Fruit fly (Drosophila melanogaster) whole organism, embryonic: Measurements from ENCODE around the gene p24-1.

Source experiments
- Abd-B ChIP-seq: fragments of 200-800 bp; sonication (Bioruptor generic); optimal IDR thresholded peaks from 2 replicates; lab custom pipeline; 2018; ENCODE audit warnings: missing biosample characterization, mild to moderate bottlenecking, missing genetic modification characterization, moderate library complexity
- Adf1 ChIP-seq: fragments of 200-800 bp; sonication (Bioruptor generic); IDR thresholded peaks from 2 replicates; pipeline ENCODE4 v1.3.6; 2022; ENCODE audit warnings: missing biosample characterization, missing genetic modification characterization
- BEAF-32 ChIP-seq: fragments of 200-800 bp; sonication (Bioruptor generic); optimal IDR thresholded peaks from 3 replicates; lab custom pipeline; 2017; ENCODE audit warnings: missing biosample characterization, missing genetic modification characterization, mild to moderate bottlenecking, moderate library complexity, missing genetic modification reagents
- CG10462 ChIP-seq: fragments of 200-800 bp; sonication (Bioruptor generic); optimal IDR thresholded peaks from 2 replicates; lab custom pipeline; 2016; ENCODE audit warnings: missing biosample characterization, missing genetic modification characterization
- CG12659 ChIP-seq: fragments of 200-800 bp; sonication (Bioruptor generic); optimal IDR thresholded peaks from 3 replicates; lab custom pipeline; 2017; ENCODE audit warnings: mild to moderate bottlenecking, missing biosample characterization, missing genetic modification reagents, missing genetic modification characterization
- CG16863 ChIP-seq: fragments of 200-800 bp; sonication (Bioruptor generic); optimal IDR thresholded peaks from 3 replicates; lab custom pipeline; 2016; ENCODE audit warnings: missing biosample characterization, missing genetic modification characterization
- CG17385 ChIP-seq: fragments of 200-800 bp; sonication (Bioruptor generic); optimal IDR thresholded peaks from 3 replicates; lab custom pipeline; 2018; ENCODE audit warnings: missing biosample characterization, mild to moderate bottlenecking, missing genetic modification characterization
- CG17912 ChIP-seq: fragments of 200-800 bp; sonication (Bioruptor generic); optimal IDR thresholded peaks from 2 replicates; lab custom pipeline; 2018; ENCODE audit warnings: missing biosample characterization, mild to moderate bottlenecking, missing genetic modification characterization
- CG18011 ChIP-seq: fragments of 200-800 bp; sonication (Bioruptor generic); optimal IDR thresholded peaks from 2 replicates; lab custom pipeline; 2017; ENCODE audit warnings: missing biosample characterization, missing genetic modification characterization, mild to moderate bottlenecking, moderate library complexity, missing genotype
- CG30431 ChIP-seq: fragments of 200-800 bp; sonication (Bioruptor generic); optimal IDR thresholded peaks from 2 replicates; lab custom pipeline; 2017; ENCODE audit warnings: missing biosample characterization, missing genetic modification characterization
- CG32532 ChIP-seq: fragments of 200-800 bp; sonication (Bioruptor generic); IDR thresholded peaks from 2 replicates; pipeline ENCODE4 v1.3.6; 2022; ENCODE audit warnings: missing biosample characterization, missing genetic modification characterization
- CG42726 ChIP-seq: fragments of 200-800 bp; sonication (Bioruptor generic); IDR thresholded peaks from 2 replicates; pipeline ENCODE4 v1.3.6; 2022; ENCODE audit warnings: missing biosample characterization, missing genetic modification characterization; ENCODE audit not compliant: partially characterized antibody
- CG4282 ChIP-seq: fragments of 200-800 bp; sonication (Bioruptor generic); optimal IDR thresholded peaks from 2 replicates; lab custom pipeline; 2016; ENCODE audit warnings: missing biosample characterization, missing genetic modification characterization
- CG4424 ChIP-seq: fragments of 200-800 bp; sonication (Bioruptor generic); optimal IDR thresholded peaks from 3 replicates; lab custom pipeline; 2016; ENCODE audit warnings: missing biosample characterization, missing genetic modification characterization
- CG4854 ChIP-seq: fragments of 200-800 bp; sonication (Bioruptor generic); optimal IDR thresholded peaks from 2 replicates; lab custom pipeline; 2016; ENCODE audit warnings: missing biosample characterization, missing genetic modification characterization, inconsistent platforms
- CG6254 ChIP-seq: fragments of 200-800 bp; sonication (Bioruptor generic); optimal IDR thresholded peaks from 3 replicates; lab custom pipeline; 2017; ENCODE audit warnings: mild to moderate bottlenecking, missing biosample characterization, missing genetic modification reagents, missing genetic modification characterization
- CG6791 ChIP-seq: fragments of 200-800 bp; sonication (Bioruptor generic); IDR thresholded peaks from 3 replicates; pipeline ENCODE4 v1.3.6; 2022; ENCODE audit warnings: missing biosample characterization, missing genetic modification characterization; ENCODE audit not compliant: partially characterized antibody
- CG9215 ChIP-seq: fragments of 200-800 bp; sonication (Bioruptor generic); IDR thresholded peaks from 2 replicates; pipeline ENCODE4 v1.3.6; 2022; ENCODE audit warnings: missing biosample characterization, missing genetic modification characterization
- Dip3 ChIP-seq: fragments of 200-800 bp; sonication (Bioruptor generic); optimal IDR thresholded peaks from 3 replicates; lab custom pipeline; 2016; ENCODE audit warnings: missing biosample characterization, missing genetic modification characterization
- Dp ChIP-seq: fragments of 200-800 bp; sonication (Bioruptor generic); optimal IDR thresholded peaks from 2 replicates; lab custom pipeline; 2018; ENCODE audit warnings: missing biosample characterization, mild to moderate bottlenecking, missing genetic modification characterization, moderate library complexity
- Elba2 ChIP-seq: fragments of 200-800 bp; sonication (Bioruptor generic); optimal IDR thresholded peaks from 3 replicates; lab custom pipeline; 2016; ENCODE audit warnings: missing biosample characterization, missing genetic modification characterization
- HLH54F ChIP-seq: fragments of 200-800 bp; sonication (Bioruptor generic); optimal IDR thresholded peaks from 3 replicates; lab custom pipeline; 2016; ENCODE audit warnings: missing biosample characterization, missing genetic modification characterization
- HmgZ ChIP-seq: fragments of 200-800 bp; sonication (Bioruptor generic); optimal IDR thresholded peaks from 2 replicates; lab custom pipeline; 2018; ENCODE audit warnings: missing biosample characterization, mild to moderate bottlenecking, missing genetic modification characterization
- Med ChIP-seq: fragments of 200-800 bp; sonication (Bioruptor generic); peaks from one replicate; lab custom pipeline; 2016; ENCODE audit warnings: missing biosample characterization, missing genetic modification characterization, mild to moderate bottlenecking, inconsistent platforms, moderate library complexity
- Meics ChIP-seq: fragments of 200-800 bp; sonication (Bioruptor generic); optimal IDR thresholded peaks from 2 replicates; lab custom pipeline; 2017; ENCODE audit warnings: missing biosample characterization, mild to moderate bottlenecking, missing genetic modification characterization
- Optix ChIP-seq: fragments of 200-800 bp; sonication (Bioruptor generic); IDR thresholded peaks from 3 replicates; pipeline ENCODE4 v1.3.6; 2022; ENCODE audit warnings: missing biosample characterization, missing genetic modification characterization
- ato ChIP-seq: fragments of 200-800 bp; sonication (Bioruptor generic); IDR thresholded peaks from 2 replicates; pipeline ENCODE4 v1.3.6; 2022; ENCODE audit warnings: missing biosample characterization, missing genetic modification characterization; ENCODE audit not compliant: partially characterized antibody
- bbx ChIP-seq: fragments of 200-800 bp; sonication (Bioruptor generic); IDR thresholded peaks from 2 replicates; pipeline ENCODE4 v1.3.6; 2022; ENCODE audit warnings: missing biosample characterization, missing genetic modification characterization; ENCODE audit not compliant: partially characterized antibody
- bcd ChIP-seq: fragments of 200-800 bp; sonication (Bioruptor generic); optimal IDR thresholded peaks from 2 replicates; lab custom pipeline; 2017; ENCODE audit warnings: missing biosample characterization, mild to moderate bottlenecking, missing genetic modification characterization
- bigmax ChIP-seq: fragments of 200-800 bp; sonication (Bioruptor generic); optimal IDR thresholded peaks from 2 replicates; lab custom pipeline; 2018; ENCODE audit warnings: missing biosample characterization, mild to moderate bottlenecking, missing genetic modification characterization
- croc ChIP-seq: fragments of 200-800 bp; sonication (Bioruptor generic); conservative IDR thresholded peaks from 3 replicates; pipeline ENCODE4 v1.3.6; 2022; ENCODE audit warnings: missing biosample characterization, missing genetic modification characterization
- da ChIP-seq: fragments of 200-800 bp; sonication (Bioruptor generic); optimal IDR thresholded peaks from 2 replicates; lab custom pipeline; 2016; ENCODE audit warnings: missing biosample characterization, missing genetic modification characterization
- dpn ChIP-seq, 2 experiments: fragments of 200-800 bp; sonication (Bioruptor generic); optimal IDR thresholded peaks; 3 replicates each; lab custom pipeline; 2016; ENCODE audit warnings: missing biosample characterization in 2 of 2, missing genetic modification characterization in 2 of 2
- gcm ChIP-seq: fragments of 200-800 bp; sonication (Bioruptor generic); optimal IDR thresholded peaks from 2 replicates; lab custom pipeline; 2019; ENCODE audit warnings: missing biosample characterization, mild to moderate bottlenecking, missing genetic modification characterization, moderate library complexity
- gem ChIP-seq: fragments of 200-800 bp; sonication (Bioruptor generic); optimal IDR thresholded peaks from 2 replicates; lab custom pipeline; 2019; ENCODE audit warnings: missing biosample characterization, mild to moderate bottlenecking, missing genetic modification characterization, moderate library complexity
- hbn ChIP-seq: fragments of 200-800 bp; sonication (Bioruptor generic); IDR thresholded peaks from 2 replicates; pipeline ENCODE4 v1.3.6; 2022; ENCODE audit warnings: missing biosample characterization, missing genetic modification characterization; ENCODE audit not compliant: partially characterized antibody
- insv ChIP-seq, 2 experiments: fragments of 200-800 bp; sonication (Bioruptor generic); optimal IDR thresholded peaks; 3 replicates each; lab custom pipeline; 2016 to 2018; ENCODE audit warnings: missing biosample characterization in 2 of 2, missing genetic modification characterization in 2 of 2
- jumu ChIP-seq: fragments of 200-800 bp; sonication (Bioruptor generic); optimal IDR thresholded peaks from 3 replicates; lab custom pipeline; 2016; ENCODE audit warnings: missing biosample characterization, missing genetic modification characterization
- lmd ChIP-seq: fragments of 200-800 bp; sonication (Bioruptor generic); IDR thresholded peaks from 2 replicates; pipeline ENCODE4 v1.3.6; 2022; ENCODE audit warnings: missing biosample characterization, missing genetic modification characterization
- mam ChIP-seq: fragments of 200-800 bp; sonication (Bioruptor generic); optimal IDR thresholded peaks from 3 replicates; lab custom pipeline; 2016; ENCODE audit warnings: missing biosample characterization, missing genetic modification characterization
- org-1 ChIP-seq: fragments of 200-800 bp; sonication (Bioruptor generic); optimal IDR thresholded peaks from 2 replicates; lab custom pipeline; 2017; ENCODE audit warnings: missing biosample characterization, missing genetic modification characterization
- pzg ChIP-seq: fragments of 200-800 bp; sonication (Bioruptor generic); optimal IDR thresholded peaks from 3 replicates; lab custom pipeline; 2018; ENCODE audit warnings: missing biosample characterization, mild to moderate bottlenecking, missing genetic modification characterization, moderate library complexity
- ssp ChIP-seq: fragments of 200-800 bp; sonication (Bioruptor generic); IDR thresholded peaks from 2 replicates; pipeline ENCODE4 v1.3.6; 2022; ENCODE audit warnings: missing biosample characterization, missing genetic modification characterization
- toy ChIP-seq: fragments of 200-800 bp; sonication (Bioruptor generic); IDR thresholded peaks from 2 replicates; pipeline ENCODE4 v1.3.6; 2022; ENCODE audit warnings: missing biosample characterization, missing genetic modification characterization
- ttk ChIP-seq: fragments of 200-800 bp; sonication (Bioruptor generic); IDR thresholded peaks from 2 replicates; pipeline ENCODE4 v2.1.2; 2022; ENCODE audit warnings: missing biosample characterization, missing genetic modification characterization
- tx ChIP-seq: fragments of 200-800 bp; sonication (Bioruptor generic); optimal IDR thresholded peaks from 2 replicates; lab custom pipeline; 2016; ENCODE audit warnings: missing biosample characterization, missing genetic modification characterization
- unc-4 ChIP-seq: fragments of 200-800 bp; sonication (Bioruptor generic); IDR thresholded peaks from 2 replicates; pipeline ENCODE4 v1.3.6; 2022; ENCODE audit warnings: missing biosample characterization, missing genetic modification characterization; ENCODE audit not compliant: partially characterized antibody
- unpg ChIP-seq: fragments of 200-800 bp; sonication (Bioruptor generic); optimal IDR thresholded peaks from 3 replicates; lab custom pipeline; 2018; ENCODE audit warnings: missing biosample characterization, mild to moderate bottlenecking, missing genetic modification characterization, moderate library complexity
- usp ChIP-seq: fragments of >200 bp; optimal IDR thresholded peaks from 2 replicates; lab custom pipeline; 2017; ENCODE audit warnings: missing biosample characterization, missing genetic modification characterization
- zfh1 ChIP-seq: fragments of 200-800 bp; sonication (Bioruptor generic); IDR thresholded peaks from 3 replicates; pipeline ENCODE4 v1.3.6; 2022; ENCODE audit warnings: missing biosample characterization, missing genetic modification characterization

The p24-1 gene

DNA sequence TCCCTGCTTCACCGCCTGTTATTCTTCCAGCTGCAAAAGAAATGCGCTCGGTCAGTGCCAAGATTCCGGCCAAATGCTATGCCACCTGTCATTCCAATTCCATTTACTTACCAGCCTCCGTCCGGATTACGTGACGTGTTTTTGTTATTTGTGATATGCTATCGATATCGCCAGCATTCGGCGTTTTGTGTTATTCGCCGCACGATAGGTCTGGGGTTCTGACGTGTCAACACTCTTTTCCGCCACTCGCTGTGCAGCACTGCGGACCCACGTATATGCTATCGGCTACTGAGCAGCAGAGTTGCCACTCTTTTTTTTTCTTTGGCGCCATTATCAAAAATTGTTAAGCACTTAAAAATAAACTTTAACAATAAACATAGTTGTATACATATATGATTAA, at the start of gene p24-1 (continued):
- peak; percentile 42 for TF ChIP-seq Dip3
- TF ChIP-seq bigmax (GFP tag; lab: Kevin White, UChicago): no peak
- TF ChIP-seq CG9215 (GFP tag; lab: Robert Waterston, UW): no peak; the same call in 1 of the 2 replicates
- TF ChIP-seq Adf1 (GFP tag; lab: Robert Waterston, UW): no peak
- no peak for TF ChIP-seq usp (GFP tag; lab: Kevin White, UChicago)
- TF ChIP-seq CG16863 (GFP tag; lab: Kevin White, UChicago): no peak
- TF ChIP-seq BEAF-32 (GFP tag; lab: Kevin White, UChicago): peak; percentile 87
- peak; percentile 15 for TF ChIP-seq CG17912
- no peak; the same call in 2 of the 3 replicates for TF ChIP-seq zfh1 (GFP tag; lab: Robert Waterston, UW)
- TF ChIP-seq hbn: peak; percentile 74
- peak; percentile 15 for TF ChIP-seq CG4424 (GFP tag; lab: Kevin White, UChicago)
- peak; percentile 68 for TF ChIP-seq mam
- TF ChIP-seq CG17385 (GFP tag; lab: Kevin White, UChicago): peak; percentile 8
- no peak for TF ChIP-seq tx (GFP tag; lab: Kevin White, UChicago)
- no peak for TF ChIP-seq ttk (GFP tag; lab: Robert Waterston, UW)
- TF ChIP-seq Elba2 (GFP tag; lab: Kevin White, UChicago): no peak
- TF ChIP-seq ssp (GFP tag; lab: Robert Waterston, UW): peak; percentile 23; the same call in 1 of the 2 replicates
- peak; percentile 60 for TF ChIP-seq gcm (GFP tag; lab: Kevin White, UChicago)
- peak; percentile 43 for TF ChIP-seq CG4854
- TF ChIP-seq lmd (GFP tag; lab: Robert Waterston, UW): peak; percentile 11; the same call in 1 of the 2 replicates
- peak; percentile 51 to 64 for TF ChIP-seq dpn (GFP tag; optimal IDR thresholded peaks at IDR 0.05; lab: Kevin White, UChicago)
- peak; percentile 6 for TF ChIP-seq da
- peak; percentile 18 for TF ChIP-seq CG18011 (GFP tag; lab: Kevin White, UChicago)
- TF ChIP-seq unc-4 (GFP tag; lab: Robert Waterston, UW): peak; percentile 90
- no peak for TF ChIP-seq CG4282 (GFP tag; lab: Kevin White, UChicago)
- TF ChIP-seq Meics (GFP tag; lab: Kevin White, UChicago): peak; percentile 34
- peak; percentile 88 for TF ChIP-seq CG6791 (GFP tag; lab: Robert Waterston, UW)
- TF ChIP-seq Dp: peak; percentile 93
- TF ChIP-seq CG6254 (GFP tag; lab: Kevin White, UChicago): no peak
- no peak for TF ChIP-seq CG10462 (GFP tag; lab: Kevin White, UChicago)
- TF ChIP-seq insv (GFP tag; optimal IDR thresholded peaks at IDR 0.05; lab: Kevin White, UChicago): peak in 1 of 2 experiments; percentile 7
- TF ChIP-seq ato: peak; percentile 83
- peak; percentile 94 for TF ChIP-seq pzg (GFP tag; lab: Kevin White, UChicago)
- TF ChIP-seq HLH54F (GFP tag; lab: Kevin White, UChicago): peak; percentile 62
- peak; percentile 95 for TF ChIP-seq Med (GFP tag; lab: Kevin White, UChicago)
- no peak for TF ChIP-seq org-1 (GFP tag; lab: Kevin White, UChicago)
- TF ChIP-seq Optix (GFP tag; lab: Robert Waterston, UW): no peak
- TF ChIP-seq gem (tag; lab: Kevin White, UChicago): peak; percentile 23
- peak; percentile 86 for TF ChIP-seq HmgZ (tag; lab: Kevin White, UChicago)
- peak; percentile 31 for TF ChIP-seq unpg (GFP tag; lab: Kevin White, UChicago)
- peak; percentile 44 for TF ChIP-seq bcd
- TF ChIP-seq toy (GFP tag; lab: Robert Waterston, UW): no peak
- peak; percentile 67 for TF ChIP-seq CG12659 (GFP tag; lab: Kevin White, UChicago)
- no peak for TF ChIP-seq CG30431 (GFP tag; lab: Kevin White, UChicago)
- no peak for TF ChIP-seq croc (GFP tag; lab: Robert Waterston, UW)
- TF ChIP-seq bbx: peak; percentile 93
- peak; percentile 94 for TF ChIP-seq CG42726 (GFP tag; lab: Robert Waterston, UW)
- peak; percentile 65 for TF ChIP-seq jumu (GFP tag; lab: Kevin White, UChicago)
- TF ChIP-seq Abd-B (GFP tag; lab: Kevin White, UChicago): no peak
- peak; percentile 73 for TF ChIP-seq CG32532
